Worm (Caenorhabditis elegans): ENCODE measurements around the gene sucg-1.

DNA sequence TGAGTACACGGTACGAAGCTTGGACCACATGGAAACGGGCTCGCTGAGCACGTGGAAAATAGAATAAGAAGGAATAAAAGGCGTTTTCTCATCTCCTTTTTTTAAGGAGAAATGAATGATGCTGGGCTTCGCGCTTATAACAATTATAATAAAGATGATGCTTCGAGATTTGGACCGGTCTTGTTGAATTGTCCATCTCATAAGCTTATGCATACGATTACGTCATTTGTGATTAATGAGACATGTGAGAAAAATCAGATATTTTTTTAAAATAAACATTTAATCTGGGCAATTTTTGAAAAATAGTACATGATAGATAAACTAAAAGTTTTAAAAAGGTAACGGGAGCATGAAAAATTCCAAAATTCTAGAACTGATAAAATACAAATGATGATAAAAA, 28.5 kb downstream of the sucg-1 start, which contains the start of gene C46A5.4:
- no peak for TF ChIP-seq elt-2 (tag; optimal IDR thresholded peaks at IDR 0.05)
- no peak for TF ChIP-seq elt-1 (tag; optimal IDR thresholded peaks at IDR 0.05)
- no peak for TF ChIP-seq ceh-82 (tag; optimal IDR thresholded peaks at IDR 0.05)
- no peak for TF ChIP-seq snpc-4 (tag; optimal IDR thresholded peaks at IDR 0.05)
- no peak for TF ChIP-seq ztf-4 (tag; optimal IDR thresholded peaks at IDR 0.05)
- TF ChIP-seq ZK546.5 (tag; optimal IDR thresholded peaks at IDR 0.05) = no peak
- TF ChIP-seq fkh-10 (GFP tag; optimal IDR thresholded peaks at IDR 0.05) = no peak
- no peak for TF ChIP-seq nhr-25 (tag; optimal IDR thresholded peaks at IDR 0.05)
- no peak for TF ChIP-seq unc-62 (GFP tag; optimal IDR thresholded peaks at IDR 0.05)

Data from whole organism, L3 larva.